Worm (Caenorhabditis elegans) whole organism, early embryonic: Measurements from ENCODE around the gene T26H8.5.

Experiments used
- B0310.2 ChIP-seq: sonication (generic microtip); optimal IDR thresholded peaks from 2 replicates; lab custom pipeline; 2016; ENCODE audit warnings: mild to moderate bottlenecking, missing genetic modification characterization, missing compliant biosample characterization
- F13C5.2 ChIP-seq: sonication (generic microtip); optimal IDR thresholded peaks from 2 replicates; lab custom pipeline; 2017; ENCODE audit warnings: mild to moderate bottlenecking, missing genetic modification characterization, inconsistent platforms, missing compliant biosample characterization
- aly-1 ChIP-seq: sonication (generic microtip); optimal IDR thresholded peaks from 2 replicates; lab custom pipeline; 2016; ENCODE audit warnings: missing genetic modification characterization, missing compliant biosample characterization
- ama-1 ChIP-seq: fragments of 150-350 bp; optimal IDR thresholded peaks from 2 replicates; lab custom pipeline; 2014
- ceh-13 ChIP-seq: fragments of 200-800 bp; sonication (Bioruptor generic); optimal IDR thresholded peaks from 2 replicates; lab custom pipeline; 2018; ENCODE audit warnings: mild to moderate bottlenecking, missing genetic modification characterization, missing compliant biosample characterization
- ceh-36 ChIP-seq: sonication (generic microtip); optimal IDR thresholded peaks from 2 replicates; lab custom pipeline; 2016; ENCODE audit warnings: missing genetic modification characterization, inconsistent platforms, missing compliant biosample characterization
- ets-7 ChIP-seq: sonication (generic microtip); optimal IDR thresholded peaks from 2 replicates; lab custom pipeline; 2016; ENCODE audit warnings: missing genotype, missing genetic modification characterization, missing compliant biosample characterization
- flt-1 ChIP-seq: fragments of 200-800 bp; sonication (Bioruptor generic); IDR thresholded peaks from 2 replicates; pipeline ENCODE4 v1.3.6; 2022; ENCODE audit warnings: missing genetic modification characterization, missing compliant biosample characterization
- hmbx-1 ChIP-seq: sonication (generic microtip); optimal IDR thresholded peaks from 2 replicates; lab custom pipeline; 2016; ENCODE audit warnings: mild to moderate bottlenecking, missing genetic modification characterization, missing compliant biosample characterization
- hmg-4 ChIP-seq: fragments of 200-800 bp; sonication (Bioruptor generic); optimal IDR thresholded peaks from 2 replicates; lab custom pipeline; 2018; ENCODE audit warnings: mild to moderate bottlenecking, missing genetic modification characterization, missing compliant biosample characterization
- hnd-1 ChIP-seq: sonication (generic microtip); optimal IDR thresholded peaks from 2 replicates; lab custom pipeline; 2016; ENCODE audit warnings: missing genetic modification characterization, missing compliant biosample characterization
- pes-1 ChIP-seq: fragments of 200-800 bp; sonication (Bioruptor generic); IDR thresholded peaks from 2 replicates; pipeline ENCODE4 v1.3.6; 2022; ENCODE audit warnings: missing genetic modification reagents, missing genetic modification characterization, missing compliant biosample characterization
- scrt-1 ChIP-seq: fragments of 200-800 bp; sonication (Bioruptor generic); IDR thresholded peaks from 2 replicates; pipeline ENCODE4 v1.3.6; 2022; ENCODE audit warnings: missing genetic modification characterization, missing compliant biosample characterization
- sea-1 ChIP-seq: fragments of 200-800 bp; sonication (Bioruptor generic); conservative IDR thresholded peaks from 2 replicates; pipeline ENCODE4 v1.3.6; 2022; ENCODE audit warnings: missing genetic modification characterization, missing compliant biosample characterization
- tbx-11 ChIP-seq: fragments of 200-800 bp; sonication (Bioruptor generic); IDR thresholded peaks from 2 replicates; pipeline ENCODE4 v1.3.6; 2022; ENCODE audit warnings: missing genetic modification characterization, missing compliant biosample characterization
- tbx-37 ChIP-seq: fragments of 200-800 bp; sonication (Bioruptor generic); conservative IDR thresholded peaks from 2 replicates; pipeline ENCODE4 v1.3.6; 2022; ENCODE audit warnings: missing genetic modification reagents, missing genetic modification characterization, missing compliant biosample characterization
- tra-4 ChIP-seq: sonication (generic microtip); optimal IDR thresholded peaks from 2 replicates; lab custom pipeline; 2017; ENCODE audit warnings: missing genetic modification characterization, missing compliant biosample characterization

Gene T26H8.5

DNA sequence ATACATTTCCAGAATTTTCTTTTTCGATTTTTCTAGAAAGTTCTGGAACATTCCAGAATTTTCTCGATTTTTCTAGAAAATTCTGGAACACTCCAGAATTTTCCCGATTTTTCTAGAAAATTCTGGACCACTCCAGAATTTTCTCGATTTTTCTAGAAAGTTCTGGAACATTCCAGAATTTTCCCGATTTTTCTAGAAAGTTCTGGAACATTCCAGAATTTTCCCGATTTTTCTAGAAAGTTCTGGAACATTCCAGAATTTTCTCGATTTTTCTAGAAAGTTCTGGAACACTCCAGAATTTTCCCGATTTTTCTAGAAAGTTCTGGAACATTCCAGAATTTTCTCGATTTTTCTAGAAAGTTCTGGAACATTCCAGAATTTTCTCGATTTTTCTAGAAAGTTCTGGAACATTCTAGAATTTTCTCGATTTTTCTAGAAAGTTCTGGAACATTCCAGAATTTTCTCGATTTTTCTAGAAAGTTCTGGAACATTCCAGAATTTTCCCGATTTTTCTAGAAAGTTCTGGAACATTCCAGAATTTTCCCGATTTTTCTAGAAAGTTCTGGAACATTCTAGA, 15.4 kb upstream of the T26H8.5 start:
- TF ChIP-seq pes-1 (GFP tag; lab: Robert Waterston, UW), result peak; percentile 64
- peak; percentile 51; the same call in 1 of the 2 replicates for TF ChIP-seq flt-1 (GFP tag; lab: Robert Waterston, UW)

DNA sequence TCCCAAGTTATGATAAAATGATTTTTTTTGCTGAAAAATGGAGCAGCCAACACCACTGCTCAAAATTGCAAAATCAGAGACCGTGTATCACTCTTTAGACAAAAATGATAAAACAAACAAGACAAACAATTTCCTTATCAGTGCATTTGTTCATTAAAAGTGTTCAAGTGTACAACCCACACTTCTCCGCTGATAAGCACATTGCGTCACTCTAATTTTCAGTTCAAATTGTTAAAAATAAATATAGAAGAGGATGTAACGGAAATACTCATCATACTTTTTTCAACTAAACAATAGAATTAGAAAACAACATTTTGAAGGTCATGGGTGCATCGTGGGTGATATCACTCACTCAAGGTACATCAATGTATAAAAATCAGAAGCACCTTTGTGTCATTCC, 13.2 kb upstream of the T26H8.5 start, which contains the start of gene nhr-291:
Gene nhr-291 (plus strand): TSS at position 324 of the 400 bp plus-strand sequence.
- no peak for TF ChIP-seq hmbx-1
- TF ChIP-seq tbx-11, result no peak
- no peak for TF ChIP-seq tbx-37
- TF ChIP-seq ama-1 (lab: Kevin White, UChicago), result no peak
- no peak for TF ChIP-seq tra-4 (tag; lab: Kevin White, UChicago)
- TF ChIP-seq ceh-13, result no peak
- TF ChIP-seq hmg-4, result no peak
- TF ChIP-seq ceh-36, result no peak
- no peak for TF ChIP-seq pes-1 (GFP tag; lab: Robert Waterston, UW)
- TF ChIP-seq hnd-1 (tag; lab: Kevin White, UChicago), result no peak
- no peak for TF ChIP-seq B0310.2 (tag; lab: Kevin White, UChicago)
- no peak for TF ChIP-seq F13C5.2 (tag; lab: Kevin White, UChicago)
- no peak for TF ChIP-seq ets-7 (tag; lab: Kevin White, UChicago)
- TF ChIP-seq sea-1, result no peak
- no peak for TF ChIP-seq flt-1 (GFP tag; lab: Robert Waterston, UW)
- no peak for TF ChIP-seq aly-1 (tag; lab: Kevin White, UChicago)
- TF ChIP-seq scrt-1 (GFP tag; lab: Robert Waterston, UW), result no peak

DNA sequence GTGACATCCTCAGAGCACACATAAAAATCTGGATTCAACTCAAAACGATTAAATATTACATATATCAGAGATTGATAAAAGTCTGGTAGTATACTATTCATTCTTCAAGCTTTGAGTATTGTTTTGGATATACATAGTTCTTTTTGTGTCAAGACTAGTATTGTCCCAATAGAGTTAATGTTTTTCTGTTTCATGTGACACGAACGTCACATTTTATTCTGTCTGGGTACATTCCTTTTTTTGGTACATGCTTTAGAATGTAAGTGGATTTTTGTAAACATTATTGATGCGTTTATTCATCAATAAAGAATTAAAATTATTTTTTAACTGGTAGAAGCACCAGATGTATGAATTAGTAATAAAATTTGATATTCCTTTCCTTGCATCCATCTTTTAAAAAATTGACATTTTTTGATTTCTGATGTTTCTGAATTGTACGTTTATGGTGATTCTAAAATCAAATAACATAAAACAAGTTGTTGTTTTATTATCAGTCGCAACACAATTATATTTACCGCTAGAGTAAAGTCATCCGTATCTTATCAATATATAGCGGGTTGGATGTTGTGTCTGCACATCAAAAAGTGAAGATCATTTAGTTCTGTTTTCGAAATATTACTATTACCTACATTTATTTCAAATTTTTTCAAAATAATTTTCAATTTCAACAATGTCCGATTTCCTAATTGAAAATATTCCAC, 10.6 kb upstream of the T26H8.5 start, which contains the start of the genes srt-22 and nhr-246:
Gene srt-22 (minus strand): TSS at position 101 of the 701 bp plus-strand sequence.
Gene nhr-246 (plus strand): TSS at position 651 of the 701 bp plus-strand sequence.
- TF ChIP-seq B0310.2 (tag; lab: Kevin White, UChicago), result no peak
- TF ChIP-seq F13C5.2 (tag; lab: Kevin White, UChicago), result no peak
- no peak for TF ChIP-seq sea-1
- TF ChIP-seq ama-1 (lab: Kevin White, UChicago), result no peak
- no peak for TF ChIP-seq pes-1 (GFP tag; lab: Robert Waterston, UW)
- TF ChIP-seq aly-1 (tag; lab: Kevin White, UChicago), result no peak
- no peak for TF ChIP-seq ceh-36
- TF ChIP-seq flt-1 (GFP tag; lab: Robert Waterston, UW), result no peak
- no peak for TF ChIP-seq tra-4 (tag; lab: Kevin White, UChicago)
- TF ChIP-seq ceh-13, result no peak
- TF ChIP-seq tbx-37, result no peak
- TF ChIP-seq scrt-1 (GFP tag; lab: Robert Waterston, UW), result no peak
- no peak for TF ChIP-seq hmbx-1
- no peak for TF ChIP-seq tbx-11
- TF ChIP-seq ets-7 (tag; lab: Kevin White, UChicago), result no peak
- TF ChIP-seq hmg-4, result no peak

DNA sequence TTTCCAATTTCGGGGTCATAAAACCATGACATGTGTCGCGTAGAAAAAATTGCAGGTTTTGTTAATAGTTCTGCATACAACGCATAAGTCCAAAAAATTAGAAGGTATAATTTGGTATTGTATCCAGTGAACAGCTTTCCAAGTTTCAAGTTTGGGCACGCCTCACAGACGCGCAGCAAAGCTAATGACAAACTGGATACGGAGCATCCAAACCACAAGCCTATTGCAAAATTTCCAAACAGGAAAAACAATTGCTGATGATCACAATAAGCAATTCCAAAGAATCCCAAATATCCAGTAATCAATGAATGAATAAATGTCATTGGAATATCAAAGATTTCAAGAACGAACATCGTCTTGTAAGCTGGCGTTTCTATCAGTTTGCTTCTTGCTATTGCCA, 8.1 kb upstream of the T26H8.5 start:
- TF ChIP-seq B0310.2 (tag; lab: Kevin White, UChicago), result no peak
- TF ChIP-seq pes-1 (GFP tag; lab: Robert Waterston, UW), result no peak
- no peak for TF ChIP-seq sea-1
- TF ChIP-seq ceh-13, result no peak
- no peak for TF ChIP-seq ceh-36
- TF ChIP-seq tbx-37, result no peak
- TF ChIP-seq hmg-4, result no peak
- TF ChIP-seq tbx-11, result no peak
- TF ChIP-seq tra-4 (tag; lab: Kevin White, UChicago), result no peak
- no peak for TF ChIP-seq hmbx-1
- TF ChIP-seq scrt-1 (GFP tag; lab: Robert Waterston, UW), result no peak
- TF ChIP-seq aly-1 (tag; lab: Kevin White, UChicago), result no peak
- no peak for TF ChIP-seq ets-7 (tag; lab: Kevin White, UChicago)
- TF ChIP-seq F13C5.2 (tag; lab: Kevin White, UChicago), result no peak
- no peak for TF ChIP-seq ama-1 (lab: Kevin White, UChicago)
- no peak for TF ChIP-seq flt-1 (GFP tag; lab: Robert Waterston, UW)
- no peak for TF ChIP-seq hnd-1 (tag; lab: Kevin White, UChicago)

DNA sequence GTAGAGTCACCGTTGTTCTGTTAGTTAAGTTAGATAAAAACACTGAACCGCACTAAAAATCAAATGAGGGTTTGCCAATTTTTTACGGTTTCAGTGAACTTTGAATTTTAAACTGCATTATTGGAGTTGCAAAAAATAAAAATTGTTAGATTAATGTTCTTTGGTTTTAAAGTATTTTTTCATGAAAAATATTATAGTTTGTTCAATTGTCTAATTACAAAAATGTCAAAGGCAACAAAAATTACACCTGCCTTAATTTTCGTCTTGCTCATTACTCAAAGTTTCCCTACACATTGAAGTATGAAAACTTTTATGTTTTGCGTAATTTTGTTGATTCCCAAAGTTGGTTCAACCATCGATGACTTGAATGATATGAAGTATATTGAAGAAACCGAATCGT, 5.4 kb upstream of the T26H8.5 start, which contains the start of gene irld-62:
Gene irld-62 (plus strand): TSS at position 301 of the 400 bp plus-strand sequence.
- no peak for TF ChIP-seq B0310.2 (tag; lab: Kevin White, UChicago)
- no peak for TF ChIP-seq aly-1 (tag; lab: Kevin White, UChicago)
- TF ChIP-seq hmg-4, result no peak
- TF ChIP-seq tbx-37, result no peak
- TF ChIP-seq hmbx-1, result no peak
- TF ChIP-seq sea-1, result no peak
- TF ChIP-seq ceh-36, result no peak
- no peak for TF ChIP-seq ama-1 (lab: Kevin White, UChicago)
- TF ChIP-seq hnd-1 (tag; lab: Kevin White, UChicago), result no peak
- no peak for TF ChIP-seq F13C5.2 (tag; lab: Kevin White, UChicago)

DNA sequence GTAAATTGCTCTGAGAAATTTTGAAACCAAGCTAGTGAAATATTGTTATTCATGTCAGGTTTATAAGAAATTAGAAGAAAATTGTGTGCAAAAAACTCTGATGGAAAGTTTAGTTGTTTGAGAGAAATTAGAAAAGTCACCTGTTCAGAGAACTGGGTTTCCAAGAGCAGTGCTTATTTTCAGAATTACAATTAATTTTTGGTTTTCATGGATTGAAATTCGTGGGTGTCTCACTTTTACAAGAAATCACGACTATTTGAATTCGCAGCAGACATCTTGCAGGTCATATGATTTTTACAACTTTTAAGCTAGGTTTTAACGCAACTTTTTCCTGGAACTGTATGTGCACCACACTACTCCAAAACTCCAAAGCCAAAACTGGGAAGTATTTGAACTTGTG, 3.6 kb upstream of the T26H8.5 start, which contains the start of gene srz-10:
Gene srz-10 (minus strand): TSS at position 88 of the 400 bp plus-strand sequence.
- TF ChIP-seq hmg-4, result no peak
- no peak for TF ChIP-seq flt-1 (GFP tag; lab: Robert Waterston, UW)
- no peak for TF ChIP-seq pes-1 (GFP tag; lab: Robert Waterston, UW)
- TF ChIP-seq B0310.2 (tag; lab: Kevin White, UChicago), result no peak
- no peak for TF ChIP-seq ceh-13
- TF ChIP-seq sea-1, result no peak

DNA sequence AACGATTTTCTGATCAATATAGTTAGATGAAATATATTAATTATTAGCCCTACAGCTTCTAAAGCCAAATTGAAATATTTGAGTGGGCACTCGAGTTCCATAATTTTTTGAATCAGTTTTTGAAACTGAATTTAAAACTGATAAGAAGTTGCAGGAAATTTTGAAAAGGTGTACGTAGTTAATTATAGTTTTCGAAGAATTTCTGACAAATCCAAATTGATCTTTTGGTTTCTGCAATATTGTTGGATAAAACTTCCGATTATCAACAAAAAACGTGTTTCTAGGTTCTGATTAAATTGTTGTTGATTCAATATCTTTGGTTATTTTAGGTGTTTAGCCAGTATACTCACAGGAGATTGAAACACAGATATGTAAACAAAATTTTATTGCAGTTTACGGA, 1.3 kb upstream of the T26H8.5 start, which contains the start of gene T26H8.4:
Gene T26H8.4 (minus strand): TSS at position 101 of the 400 bp plus-strand sequence.
- no peak for TF ChIP-seq ceh-13
- TF ChIP-seq ceh-36, result no peak
- no peak for TF ChIP-seq tbx-11
- no peak for TF ChIP-seq hmg-4
- no peak for TF ChIP-seq tbx-37
- TF ChIP-seq aly-1 (tag; lab: Kevin White, UChicago), result no peak
